Fruit fly (Drosophila melanogaster) whole organism, wandering third instar larva: Measurements from ENCODE around the gene CG32984.

Experiments used
- Abd-B ChIP-seq: fragments of >200 bp; optimal IDR thresholded peaks from 2 replicates; lab custom pipeline; 2017; ENCODE audit warnings: missing biosample characterization, missing genetic modification characterization
- CG32264 ChIP-seq: fragments of 200-800 bp; sonication (Bioruptor generic); optimal IDR thresholded peaks from 2 replicates; lab custom pipeline; 2016; ENCODE audit warnings: missing biosample characterization, missing genetic modification characterization
- CG9705 ChIP-seq: fragments of 200-800 bp; sonication (Bioruptor generic); optimal IDR thresholded peaks from 2 replicates; lab custom pipeline; 2018; ENCODE audit warnings: missing biosample characterization, mild to moderate bottlenecking, missing genetic modification characterization
- CrebA ChIP-seq: fragments of 200-800 bp; sonication (Bioruptor generic); optimal IDR thresholded peaks from 2 replicates; lab custom pipeline; 2016; ENCODE audit warnings: missing biosample characterization, mild to moderate bottlenecking, missing genetic modification characterization, borderline replicate concordance
- Dfd ChIP-seq: fragments of >200 bp; optimal IDR thresholded peaks from 2 replicates; lab custom pipeline; 2017; ENCODE audit warnings: missing biosample characterization, missing genetic modification characterization
- Dif ChIP-seq: fragments of 200-275, 200-300 bp; sonication (Bioruptor generic); optimal IDR thresholded peaks from 2 replicates; lab custom pipeline; 2018; ENCODE audit warnings: missing biosample characterization, missing genetic modification characterization; ENCODE audit not compliant: partially characterized antibody
- GATAd ChIP-seq: sonication (Bioruptor generic); optimal IDR thresholded peaks from 2 replicates; lab custom pipeline; 2016; ENCODE audit warnings: missing biosample characterization, missing genetic modification characterization
- HLH106 ChIP-seq: fragments of 200-800 bp; optimal IDR thresholded peaks from 3 replicates; lab custom pipeline; 2019; ENCODE audit warnings: missing biosample characterization, mild to moderate bottlenecking, missing genetic modification characterization, moderate library complexity
- Hnf4 ChIP-seq: fragments of 200-800 bp; sonication (Bioruptor generic); optimal IDR thresholded peaks from 2 replicates; lab custom pipeline; 2016; ENCODE audit warnings: missing biosample characterization, mild to moderate bottlenecking, missing genetic modification characterization
- Hr78 ChIP-seq: fragments of >200 bp; optimal IDR thresholded peaks from 2 replicates; lab custom pipeline; 2017; ENCODE audit warnings: missing biosample characterization, missing genetic modification characterization
- Hr83 ChIP-seq: fragments of 200-300 bp; sonication (Bioruptor generic); optimal IDR thresholded peaks from 2 replicates; lab custom pipeline; 2016; ENCODE audit warnings: missing biosample characterization, mild to moderate bottlenecking, missing genetic modification characterization, moderate library complexity; ENCODE audit not compliant: poor library complexity, severe bottlenecking
- Jra ChIP-seq: sonication (Bioruptor generic); optimal IDR thresholded peaks from 2 replicates; lab custom pipeline; 2016; ENCODE audit warnings: missing biosample characterization, missing genetic modification characterization
- Mio ChIP-seq: sonication (Bioruptor generic); optimal IDR thresholded peaks from 2 replicates; lab custom pipeline; 2016; ENCODE audit warnings: missing biosample characterization, missing genetic modification characterization
- Myc ChIP-seq: fragments of >200 bp; optimal IDR thresholded peaks from 2 replicates; lab custom pipeline; 2017
- N ChIP-seq: fragments of >200 bp; optimal IDR thresholded peaks from 2 replicates; lab custom pipeline; 2018; ENCODE audit warnings: missing biosample characterization, missing external identifiers, missing genetic modification characterization
- OdsH ChIP-seq: fragments of 200-800 bp; sonication (Bioruptor generic); optimal IDR thresholded peaks from 2 replicates; lab custom pipeline; 2016; ENCODE audit warnings: missing biosample characterization, mild to moderate bottlenecking, missing genetic modification characterization
- Rel ChIP-seq, 2 experiments: fragments of 200-800 bp; sonication (Bioruptor generic) in 1 of 2; optimal IDR thresholded peaks; 2 replicates in 1 of 2; 3 replicates in 1 of 2; lab custom pipeline; 2016 to 2019; ENCODE audit warnings: mild to moderate bottlenecking in 2 of 2, missing biosample characterization in 2 of 2, missing genetic modification characterization in 2 of 2, moderate library complexity in 1 of 2
- Sp1 ChIP-seq: fragments of 200-800 bp; sonication (Bioruptor generic); optimal IDR thresholded peaks from 3 replicates; lab custom pipeline; 2019; ENCODE audit warnings: missing biosample characterization, mild to moderate bottlenecking, missing genetic modification characterization, moderate library complexity
- Vsx2 ChIP-seq: fragments of 200-300, 225-300 bp; sonication (Bioruptor generic); optimal IDR thresholded peaks from 2 replicates; lab custom pipeline; 2018; ENCODE audit warnings: missing biosample characterization, missing genetic modification characterization; ENCODE audit not compliant: partially characterized antibody
- br ChIP-seq: fragments of 200-800 bp; sonication (Bioruptor generic); optimal IDR thresholded peaks from 2 replicates; lab custom pipeline; 2016; ENCODE audit warnings: missing biosample characterization, missing genetic modification characterization
- brk ChIP-seq: fragments of 200-800 bp; sonication (Bioruptor generic); optimal IDR thresholded peaks from 2 replicates; lab custom pipeline; 2016; ENCODE audit warnings: missing biosample characterization, mild to moderate bottlenecking, missing genetic modification characterization
- dl ChIP-seq, 2 experiments: fragments of 175-275, 200-275 bp in 1 of 2; fragments of 200-275 bp in 1 of 2; sonication (Bioruptor generic); optimal IDR thresholded peaks; lab custom pipeline; 2018; ENCODE audit warnings: mild to moderate bottlenecking in 2 of 2, missing biosample characterization in 2 of 2, missing genetic modification characterization in 2 of 2, moderate library complexity in 2 of 2; ENCODE audit not compliant: partially characterized antibody in 2 of 2, insufficient read depth in 1 of 2
- dmrt93B ChIP-seq: fragments of 200-800 bp; sonication (Bioruptor generic); optimal IDR thresholded peaks from 2 replicates; lab custom pipeline; 2018; ENCODE audit warnings: missing biosample characterization, mild to moderate bottlenecking, missing genetic modification characterization
- dsf ChIP-seq: sonication (Bioruptor generic); optimal IDR thresholded peaks from 2 replicates; lab custom pipeline; 2016; ENCODE audit warnings: missing biosample characterization, missing genetic modification characterization, borderline replicate concordance
- ey ChIP-seq: fragments of 200-800 bp; sonication (Bioruptor generic); optimal IDR thresholded peaks from 2 replicates; lab custom pipeline; 2016; ENCODE audit warnings: missing biosample characterization, missing genetic modification characterization
- foxo ChIP-seq, 2 experiments: fragments of 200-800 bp; sonication (Bioruptor generic); optimal IDR thresholded peaks; 2 replicates in 1 of 2; 3 replicates in 1 of 2; lab custom pipeline; 2016 to 2017; ENCODE audit warnings: missing biosample characterization in 2 of 2, missing genetic modification characterization in 2 of 2
- fru ChIP-seq: fragments of 200-800 bp; sonication (Bioruptor generic); optimal IDR thresholded peaks from 3 replicates; lab custom pipeline; 2016; ENCODE audit warnings: missing biosample characterization, mild to moderate bottlenecking, missing genetic modification characterization
- h ChIP-seq: fragments of 200-800 bp; sonication (Bioruptor generic); optimal IDR thresholded peaks from 3 replicates; lab custom pipeline; 2016; ENCODE audit warnings: missing biosample characterization, mild to moderate bottlenecking, missing genetic modification characterization
- jim ChIP-seq: fragments of 175-275, 200-325 bp; sonication (Bioruptor generic); optimal IDR thresholded peaks from 2 replicates; lab custom pipeline; 2016; ENCODE audit warnings: missing biosample characterization, mild to moderate bottlenecking, missing genetic modification characterization
- lola ChIP-seq: fragments of >200 bp; optimal IDR thresholded peaks from 2 replicates; lab custom pipeline; 2017; ENCODE audit warnings: missing biosample characterization, missing genetic modification characterization
- pan ChIP-seq: fragments of >200 bp; optimal IDR thresholded peaks from 2 replicates; lab custom pipeline; 2017
- psq ChIP-seq: fragments of 200-800 bp; sonication (Bioruptor generic); optimal IDR thresholded peaks from 3 replicates; lab custom pipeline; 2017; ENCODE audit warnings: missing biosample characterization, mild to moderate bottlenecking, missing genetic modification characterization, moderate library complexity
- rgr ChIP-seq: fragments of 200-800 bp; sonication (Bioruptor generic); optimal IDR thresholded peaks from 3 replicates; lab custom pipeline; 2016; ENCODE audit warnings: missing biosample characterization, mild to moderate bottlenecking, missing genetic modification characterization
- sage ChIP-seq: fragments of 200-800 bp; sonication (Bioruptor generic); optimal IDR thresholded peaks from 2 replicates; lab custom pipeline; 2016; ENCODE audit warnings: missing biosample characterization, mild to moderate bottlenecking, missing genetic modification characterization
- sv ChIP-seq: fragments of 200-800 bp; sonication (Bioruptor generic); optimal IDR thresholded peaks from 3 replicates; lab custom pipeline; 2016; ENCODE audit warnings: missing biosample characterization, missing genetic modification characterization
- tai ChIP-seq: sonication (Bioruptor generic); optimal IDR thresholded peaks from 2 replicates; lab custom pipeline; 2016; ENCODE audit warnings: missing biosample characterization, missing genetic modification characterization
- usp ChIP-seq: fragments of >200 bp; optimal IDR thresholded peaks from 2 replicates; lab custom pipeline; 2017; ENCODE audit warnings: missing biosample characterization, missing genetic modification characterization
- woc ChIP-seq: sonication (Bioruptor generic); optimal IDR thresholded peaks from 2 replicates; lab custom pipeline; 2016; ENCODE audit warnings: missing biosample characterization, mild to moderate bottlenecking, missing genetic modification characterization

Gene CG32984

DNA sequence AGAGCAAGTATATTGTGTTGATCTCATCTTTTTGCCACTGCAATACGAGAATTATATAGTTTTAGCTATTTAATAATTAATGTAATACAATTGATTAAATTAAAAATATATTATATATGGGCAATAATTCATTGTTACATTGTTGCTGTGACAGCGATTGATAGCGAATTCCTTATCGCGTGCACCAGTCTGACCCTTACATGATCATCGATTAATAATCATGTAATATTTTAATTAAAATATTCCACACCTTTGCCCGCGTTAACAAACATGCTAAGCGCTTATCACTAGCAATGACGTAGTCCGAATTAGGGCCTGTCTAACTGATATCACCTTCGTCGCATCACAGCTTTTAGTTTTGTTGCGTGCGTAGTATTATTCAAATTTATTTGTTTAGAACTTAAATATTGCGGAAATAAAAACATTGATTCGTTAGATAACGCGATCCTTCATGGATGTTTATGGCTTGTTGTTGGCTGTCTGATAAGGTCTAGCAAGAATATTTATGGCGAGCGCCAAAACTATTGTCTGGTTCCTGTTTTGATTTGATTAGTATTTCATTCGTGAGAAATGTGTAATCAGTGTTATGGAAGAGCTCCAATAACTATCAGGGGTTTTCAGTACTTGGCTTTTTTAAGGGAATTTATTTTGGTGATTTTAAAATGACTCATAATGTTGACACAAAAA is 22.6 kb downstream of the CG32984 start:
- TF ChIP-seq HLH106, result no peak
- no peak for TF ChIP-seq fru (GFP tag; lab: Kevin White, UChicago)
- no peak for TF ChIP-seq Myc
- no peak for TF ChIP-seq Hnf4
- no peak for TF ChIP-seq Vsx2
- no peak for TF ChIP-seq dsf (GFP tag; lab: Kevin White, UChicago)
- TF ChIP-seq usp, result no peak
- TF ChIP-seq CG9705 (GFP tag; lab: Kevin White, UChicago), result no peak
- TF ChIP-seq Sp1 (GFP tag; lab: Kevin White, UChicago), result no peak
- no peak for TF ChIP-seq psq (GFP tag; lab: Kevin White, UChicago)
- no peak for TF ChIP-seq jim (GFP tag; lab: Kevin White, UChicago)
- no peak for TF ChIP-seq brk
- no peak for TF ChIP-seq CrebA (GFP tag; lab: Kevin White, UChicago)
- no peak for TF ChIP-seq Dfd (GFP tag; lab: Kevin White, UChicago)
- TF ChIP-seq rgr (GFP tag; lab: Kevin White, UChicago), result no peak
- TF ChIP-seq Hr78 (GFP tag; lab: Kevin White, UChicago), result no peak

DNA sequence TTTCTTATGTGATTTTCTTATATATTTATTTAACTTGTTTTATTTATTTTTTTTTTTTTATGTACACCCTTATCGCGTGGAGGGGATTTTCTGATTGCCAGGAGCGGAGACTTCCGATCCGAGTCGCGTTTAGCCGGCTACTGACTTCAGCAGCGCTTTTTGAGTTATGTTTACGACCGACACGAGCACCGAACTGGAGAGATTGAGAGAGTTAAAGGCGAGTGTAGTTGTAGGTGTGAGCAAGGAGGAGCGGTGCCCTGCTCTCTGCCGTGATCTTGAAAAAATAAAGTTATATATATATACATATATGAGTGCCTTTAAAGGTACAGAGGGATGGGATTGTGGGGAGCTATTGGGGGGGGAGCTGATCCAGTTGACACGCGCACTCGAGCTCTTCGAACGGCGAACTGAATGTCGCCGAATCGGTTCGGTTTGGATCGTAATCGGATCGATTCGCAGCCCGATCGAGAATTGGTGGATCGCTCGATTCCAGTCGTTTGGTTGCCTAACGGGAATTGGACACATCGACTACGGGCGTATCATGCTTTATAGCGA is 24.4 kb downstream of the CG32984 start, which contains the start of gene rost:
rost (minus strand) TSS at position 503 of the 555 bp plus-strand sequence.
- TF ChIP-seq fru (GFP tag; lab: Kevin White, UChicago) (peak; percentile 26), psq (GFP tag; lab: Kevin White, UChicago) (no peak), OdsH (GFP tag; lab: Kevin White, UChicago) (no peak), Hr78 (GFP tag; lab: Kevin White, UChicago) (no peak), CG9705 (GFP tag; lab: Kevin White, UChicago) (no peak), dmrt93B (no peak), brk (no peak), woc (GFP tag; lab: Kevin White, UChicago) (no peak), Dif (peak; percentile 67), CG32264 (GFP tag; lab: Kevin White, UChicago) (no peak), HLH106 (peak; percentile 1), ey (GFP tag; lab: Kevin White, UChicago) (no peak), dsf (GFP tag; lab: Kevin White, UChicago) (no peak), sv (GFP tag; lab: Kevin White, UChicago) (no peak), CrebA (GFP tag; lab: Kevin White, UChicago) (peak; percentile 56), Sp1 (GFP tag; lab: Kevin White, UChicago) (peak; percentile 32), sage (no peak), GATAd (no peak), Rel (GFP tag; optimal IDR thresholded peaks at IDR 0.05; lab: Kevin White, UChicago) (no peak), Rel (tag; optimal IDR thresholded peaks at IDR 0.05; lab: Kevin White, UChicago) (peak; percentile 88), lola (GFP tag; lab: Kevin White, UChicago) (no peak), jim (GFP tag; lab: Kevin White, UChicago) (peak; percentile 55), br (no peak), Hnf4 (peak; percentile 44), Mio (GFP tag; lab: Kevin White, UChicago) (no peak), Jra (GFP tag; lab: Kevin White, UChicago) (no peak), Vsx2 (peak; percentile 25), h (GFP tag; lab: Kevin White, UChicago) (peak; percentile 63), rgr (GFP tag; lab: Kevin White, UChicago) (peak; percentile 8), Hr83 (no peak), dl (GFP tag; optimal IDR thresholded peaks at IDR 0.05; lab: Kevin White, UChicago; ENCODE audit: insufficient read depth in 1 of 2, partially characterized antibody in 2 of 2) (peak in 1 of 2 experiments; percentile 68), Myc (no peak), foxo (GFP tag; optimal IDR thresholded peaks at IDR 0.05; lab: Kevin White, UChicago) (no peak), Abd-B (GFP tag; lab: Kevin White, UChicago) (no peak), usp (no peak), tai (GFP tag; lab: Kevin White, UChicago) (no peak), pan (lab: Kevin White, UChicago) (no peak), Dfd (GFP tag; lab: Kevin White, UChicago) (no peak), N (GFP tag; lab: Kevin White, UChicago) (no peak)
